Fruit fly (Drosophila melanogaster) whole organism, embryonic: Measurements from ENCODE around the gene CG12035.

ENCODE experiments used
- Antp ChIP-seq: fragments of 200-800 bp; sonication (Bioruptor generic); optimal IDR thresholded peaks from 3 replicates; lab custom pipeline; 2016; ENCODE audit warnings: missing biosample characterization, missing genetic modification characterization
- Bgb ChIP-seq: fragments of 200-800 bp; sonication (Bioruptor generic); IDR thresholded peaks from 2 replicates; pipeline ENCODE4 v1.3.6; 2022; ENCODE audit warnings: missing biosample characterization, missing genetic modification characterization; ENCODE audit not compliant: partially characterized antibody
- CG10267 ChIP-seq: fragments of 200-800 bp; sonication (Bioruptor generic); optimal IDR thresholded peaks from 2 replicates; lab custom pipeline; 2018; ENCODE audit warnings: missing biosample characterization, mild to moderate bottlenecking, missing genetic modification characterization, moderate library complexity
- CG10274 ChIP-seq: fragments of 200-800 bp; sonication (Bioruptor generic); optimal IDR thresholded peaks from 3 replicates; lab custom pipeline; 2017; ENCODE audit warnings: missing biosample characterization, mild to moderate bottlenecking, missing genetic modification characterization
- CG10431 ChIP-seq: fragments of 200-800 bp; sonication (Bioruptor generic); optimal IDR thresholded peaks from 3 replicates; lab custom pipeline; 2018; ENCODE audit warnings: missing biosample characterization, mild to moderate bottlenecking, missing genetic modification characterization
- CG10462 ChIP-seq: fragments of 200-800 bp; sonication (Bioruptor generic); optimal IDR thresholded peaks from 2 replicates; lab custom pipeline; 2016; ENCODE audit warnings: missing biosample characterization, missing genetic modification characterization
- CG11398 ChIP-seq: fragments of 200-800 bp; sonication (Bioruptor generic); optimal IDR thresholded peaks from 2 replicates; lab custom pipeline; 2016; ENCODE audit warnings: missing biosample characterization, missing genetic modification characterization
- CG11504 ChIP-seq: fragments of 200-800 bp; sonication (Bioruptor generic); optimal IDR thresholded peaks from 3 replicates; lab custom pipeline; 2019; ENCODE audit warnings: missing biosample characterization, mild to moderate bottlenecking, missing genetic modification characterization, moderate library complexity
- CG11560 ChIP-seq: fragments of 200-800 bp; sonication (Bioruptor generic); IDR thresholded peaks from 3 replicates; pipeline ENCODE4 v1.3.6; 2022; ENCODE audit warnings: missing biosample characterization, missing genetic modification characterization
- CG13287 ChIP-seq: fragments of 200-800 bp; sonication (Bioruptor generic); IDR thresholded peaks from 2 replicates; pipeline ENCODE4 v1.3.6; 2022; ENCODE audit warnings: missing biosample characterization, missing genetic modification characterization; ENCODE audit not compliant: partially characterized antibody
- CG15514 ChIP-seq: fragments of 200-800 bp; sonication (Bioruptor generic); optimal IDR thresholded peaks from 3 replicates; lab custom pipeline; 2017; ENCODE audit warnings: missing biosample characterization, missing genetic modification characterization, mild to moderate bottlenecking, moderate library complexity, missing genetic modification reagents
- CG1603 ChIP-seq: fragments of 200-800 bp; sonication (Bioruptor generic); optimal IDR thresholded peaks from 2 replicates; lab custom pipeline; 2019; ENCODE audit warnings: missing biosample characterization, mild to moderate bottlenecking, missing genetic modification characterization, moderate library complexity
- CG16813 ChIP-seq: fragments of 200-800 bp; sonication (Bioruptor generic); IDR thresholded peaks from 3 replicates; pipeline ENCODE4 v1.3.6; 2022; ENCODE audit warnings: missing biosample characterization, missing genetic modification characterization; ENCODE audit not compliant: partially characterized antibody
- CG16815 ChIP-seq: fragments of 200-800 bp; sonication (Bioruptor generic); optimal IDR thresholded peaks from 3 replicates; lab custom pipeline; 2017; ENCODE audit warnings: missing biosample characterization, mild to moderate bottlenecking, missing genetic modification characterization
- CG17361 ChIP-seq: fragments of 200-800 bp; sonication (Bioruptor generic); IDR thresholded peaks from 3 replicates; pipeline ENCODE4 v1.3.6; 2022; ENCODE audit warnings: missing biosample characterization, missing genetic modification characterization
- CG17829 ChIP-seq: fragments of 200-800 bp; optimal IDR thresholded peaks from 2 replicates; lab custom pipeline; 2019; ENCODE audit warnings: missing biosample characterization, mild to moderate bottlenecking, missing genetic modification characterization, moderate library complexity
- CG18011 ChIP-seq: fragments of 200-800 bp; sonication (Bioruptor generic); optimal IDR thresholded peaks from 2 replicates; lab custom pipeline; 2017; ENCODE audit warnings: missing biosample characterization, missing genetic modification characterization, mild to moderate bottlenecking, moderate library complexity, missing genotype
- CG1832 ChIP-seq: fragments of 200-800 bp; sonication (Bioruptor generic); optimal IDR thresholded peaks from 2 replicates; lab custom pipeline; 2017; ENCODE audit warnings: missing biosample characterization, mild to moderate bottlenecking, missing genetic modification characterization, inconsistent platforms
- CG32772 ChIP-seq: fragments of 200-800 bp; sonication (Bioruptor generic); IDR thresholded peaks from 2 replicates; pipeline ENCODE4 v1.3.6; 2022; ENCODE audit warnings: missing biosample characterization, missing genetic modification characterization
- CG3838 ChIP-seq: fragments of 200-800 bp; sonication (Bioruptor generic); optimal IDR thresholded peaks from 3 replicates; lab custom pipeline; 2016; ENCODE audit warnings: missing biosample characterization, missing genetic modification characterization
- CG4282 ChIP-seq: fragments of 200-800 bp; sonication (Bioruptor generic); optimal IDR thresholded peaks from 2 replicates; lab custom pipeline; 2016; ENCODE audit warnings: missing biosample characterization, missing genetic modification characterization
- CG4424 ChIP-seq: fragments of 200-800 bp; sonication (Bioruptor generic); optimal IDR thresholded peaks from 3 replicates; lab custom pipeline; 2016; ENCODE audit warnings: missing biosample characterization, missing genetic modification characterization
- CG6791 ChIP-seq: fragments of 200-800 bp; sonication (Bioruptor generic); IDR thresholded peaks from 3 replicates; pipeline ENCODE4 v1.3.6; 2022; ENCODE audit warnings: missing biosample characterization, missing genetic modification characterization; ENCODE audit not compliant: partially characterized antibody
- CG7839 ChIP-seq: fragments of 200-800 bp; sonication (Bioruptor generic); optimal IDR thresholded peaks from 3 replicates; lab custom pipeline; 2018; ENCODE audit warnings: missing biosample characterization, mild to moderate bottlenecking, missing genetic modification characterization, moderate library complexity
- CG9932 ChIP-seq: fragments of 200-800 bp; sonication (Bioruptor generic); IDR thresholded peaks from 2 replicates; pipeline ENCODE4 v1.3.6; 2022; ENCODE audit warnings: missing biosample characterization, missing genetic modification characterization
- CTCF ChIP-seq: fragments of 200-800 bp; sonication (Bioruptor generic); optimal IDR thresholded peaks from 2 replicates; lab custom pipeline; 2017; ENCODE audit warnings: missing biosample characterization, mild to moderate bottlenecking, missing genetic modification characterization, moderate library complexity
- Fer3 ChIP-seq: fragments of 200-800 bp; sonication (Bioruptor generic); optimal IDR thresholded peaks from 2 replicates; lab custom pipeline; 2018; ENCODE audit warnings: missing biosample characterization, mild to moderate bottlenecking, missing genetic modification characterization, moderate library complexity
- Gug ChIP-seq: fragments of 200-800 bp; sonication (Bioruptor generic); IDR thresholded peaks from 4 replicates; pipeline ENCODE4 v1.3.6; 2022; ENCODE audit warnings: missing biosample characterization, missing genetic modification characterization
- H15 ChIP-seq: fragments of 200-800 bp; sonication (Bioruptor generic); IDR thresholded peaks from 3 replicates; pipeline ENCODE4 v1.3.6; 2022; ENCODE audit warnings: missing biosample characterization, missing genetic modification characterization
- HLHmδ ChIP-seq: fragments of 200-800 bp; sonication (Bioruptor generic); optimal IDR thresholded peaks from 2 replicates; lab custom pipeline; 2018; ENCODE audit warnings: missing biosample characterization, mild to moderate bottlenecking, missing genetic modification characterization, moderate library complexity
- Nf-YA ChIP-seq: fragments of 200-800 bp; sonication (Bioruptor generic); IDR thresholded peaks from 2 replicates; pipeline ENCODE4 v1.3.6; 2022; ENCODE audit warnings: missing biosample characterization, missing genetic modification characterization
- Opbp ChIP-seq: fragments of 200-800 bp; sonication (Bioruptor generic); IDR thresholded peaks from 3 replicates; pipeline ENCODE4 v1.3.6; 2022; ENCODE audit warnings: missing biosample characterization, missing genetic modification characterization; ENCODE audit not compliant: partially characterized antibody
- Taf1 ChIP-seq: fragments of 200-800 bp; sonication (Bioruptor generic); IDR thresholded peaks from 2 replicates; pipeline ENCODE4 v1.3.6; 2022; ENCODE audit warnings: missing biosample characterization, missing genetic modification characterization
- Xrp1 ChIP-seq: fragments of 200-800 bp; sonication (Bioruptor generic); IDR thresholded peaks from 2 replicates; pipeline ENCODE4 v1.3.6; 2022; ENCODE audit warnings: missing biosample characterization, missing genetic modification characterization
- ash1 ChIP-seq: fragments of 200-800 bp; sonication (Bioruptor generic); optimal IDR thresholded peaks from 2 replicates; lab custom pipeline; 2018; ENCODE audit warnings: missing biosample characterization, mild to moderate bottlenecking, missing genetic modification characterization
- bowl ChIP-seq: fragments of 200-800 bp; sonication (Bioruptor generic); IDR thresholded peaks from 2 replicates; pipeline ENCODE4 v1.3.6; 2022; ENCODE audit warnings: missing biosample characterization, missing genetic modification characterization
- cas ChIP-seq: fragments of 200-800 bp; sonication (Bioruptor generic); IDR thresholded peaks from 2 replicates; pipeline ENCODE4 v1.3.6; 2022; ENCODE audit warnings: missing biosample characterization, missing genetic modification characterization
- danr ChIP-seq: fragments of 200-800 bp; sonication (Bioruptor generic); IDR thresholded peaks from 2 replicates; pipeline ENCODE4 v1.3.6; 2022; ENCODE audit warnings: missing biosample characterization, missing genetic modification characterization
- en ChIP-seq: fragments of 200-800 bp; sonication (Bioruptor generic); optimal IDR thresholded peaks from 2 replicates; lab custom pipeline; 2016; ENCODE audit warnings: missing biosample characterization, missing genetic modification characterization
- ham ChIP-seq: fragments of 200-800 bp; sonication (Bioruptor generic); IDR thresholded peaks from 2 replicates; pipeline ENCODE4 v1.3.6; 2022; ENCODE audit warnings: missing biosample characterization, missing genetic modification characterization
- hkb ChIP-seq, 2 experiments: fragments of 200-800 bp in 1 of 2; fragments of >200 bp in 1 of 2; sonication (Bioruptor generic) in 1 of 2; IDR thresholded peaks in 1 of 2; optimal IDR thresholded peaks in 1 of 2; 2 replicates each; pipeline versions ENCODE4 v1.3.6 to Lab custom; 2017 to 2022; ENCODE audit warnings: missing biosample characterization in 1 of 2, missing genetic modification characterization in 1 of 2
- kay ChIP-seq: fragments of 200-800 bp; sonication (Bioruptor generic); optimal IDR thresholded peaks from 2 replicates; lab custom pipeline; 2016; ENCODE audit warnings: missing biosample characterization, missing genetic modification characterization
- lbe ChIP-seq: fragments of 200-800 bp; sonication (Bioruptor generic); optimal IDR thresholded peaks from 2 replicates; lab custom pipeline; 2016; ENCODE audit warnings: missing biosample characterization, mild to moderate bottlenecking, missing genetic modification characterization
- lov ChIP-seq, 2 experiments: fragments of 200-800 bp in 1 of 2; fragments of >200 bp in 1 of 2; sonication (Bioruptor generic) in 1 of 2; IDR thresholded peaks in 1 of 2; optimal IDR thresholded peaks in 1 of 2; 2 replicates in 1 of 2; 3 replicates in 1 of 2; pipeline versions ENCODE4 v1.3.6 to Lab custom; 2017 to 2022; ENCODE audit warnings: missing biosample characterization in 1 of 2, missing genetic modification characterization in 1 of 2
- phol ChIP-seq: fragments of 200-800 bp; sonication (Bioruptor generic); optimal IDR thresholded peaks from 3 replicates; lab custom pipeline; 2018; ENCODE audit warnings: missing biosample characterization, mild to moderate bottlenecking, missing genetic modification characterization, moderate library complexity
- run ChIP-seq: fragments of 200-800 bp; sonication (Bioruptor generic); optimal IDR thresholded peaks from 3 replicates; lab custom pipeline; 2018; ENCODE audit warnings: missing biosample characterization, mild to moderate bottlenecking, missing genetic modification characterization
- slou ChIP-seq: fragments of 200-800 bp; sonication (Bioruptor generic); optimal IDR thresholded peaks from 3 replicates; lab custom pipeline; 2016; ENCODE audit warnings: missing biosample characterization, missing genetic modification characterization
- toy ChIP-seq: fragments of 200-800 bp; sonication (Bioruptor generic); IDR thresholded peaks from 2 replicates; pipeline ENCODE4 v1.3.6; 2022; ENCODE audit warnings: missing biosample characterization, missing genetic modification characterization
- twi ChIP-seq: fragments of 200-800 bp; optimal IDR thresholded peaks from 2 replicates; lab custom pipeline; 2019; ENCODE audit warnings: missing biosample characterization, mild to moderate bottlenecking, missing genetic modification characterization, moderate library complexity
- unc-4 ChIP-seq: fragments of 200-800 bp; sonication (Bioruptor generic); IDR thresholded peaks from 2 replicates; pipeline ENCODE4 v1.3.6; 2022; ENCODE audit warnings: missing biosample characterization, missing genetic modification characterization; ENCODE audit not compliant: partially characterized antibody
- zfh2 ChIP-seq: fragments of 200-800 bp; sonication (Bioruptor generic); optimal IDR thresholded peaks from 2 replicates; lab custom pipeline; 2016; ENCODE audit warnings: missing biosample characterization, missing genetic modification characterization

CG12035 gene

DNA sequence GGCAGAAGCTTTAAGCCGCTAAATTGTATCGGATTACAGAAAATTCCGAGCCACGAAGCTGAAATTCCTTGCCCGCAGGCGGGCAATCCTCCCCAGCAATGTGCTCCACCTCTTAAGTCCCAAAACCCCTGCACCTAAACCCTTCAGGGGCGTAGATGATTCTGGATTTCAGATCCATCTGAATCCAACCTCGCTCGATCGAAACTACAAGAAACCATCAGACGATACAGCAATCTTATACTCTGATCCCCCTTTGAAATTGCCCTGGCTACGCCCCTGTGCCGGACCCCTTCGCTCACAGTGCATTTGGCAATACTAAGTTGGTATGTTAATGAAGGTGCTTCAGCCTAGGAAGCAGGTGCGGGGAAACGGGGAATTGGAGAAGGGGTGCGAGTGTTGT is 41.1 kb upstream of the CG12035 start (continued):
- no peak for TF ChIP-seq hkb (optimal IDR thresholded peaks at IDR 0.05; lab: Kevin White, UChicago)
- TF ChIP-seq hkb (GFP tag; IDR thresholded peaks at IDR 0.05; lab: Robert Waterston, UW), result 0 out of 2 replicates have a peak, but pooled peaks have one; percentile 22
- TF ChIP-seq Opbp (GFP tag; lab: Robert Waterston, UW), result no peak
- no peak for TF ChIP-seq CG17361 (GFP tag; lab: Robert Waterston, UW)
- TF ChIP-seq CG16813 (GFP tag; lab: Robert Waterston, UW), result no peak
- TF ChIP-seq Taf1, result no peak
- TF ChIP-seq en (GFP tag; lab: Kevin White, UChicago), result no peak
- TF ChIP-seq CG18011 (GFP tag; lab: Kevin White, UChicago), result no peak
- TF ChIP-seq Fer3 (tag; lab: Kevin White, UChicago), result no peak
- 0 out of 2 replicates have a peak, but pooled peaks have one; percentile 27 for TF ChIP-seq CG9932 (GFP tag; lab: Robert Waterston, UW)
- TF ChIP-seq CG4424 (GFP tag; lab: Kevin White, UChicago), result no peak
- no peak for TF ChIP-seq lbe
- TF ChIP-seq ham (GFP tag; lab: Robert Waterston, UW), result no peak
- TF ChIP-seq CG1832 (GFP tag; lab: Kevin White, UChicago), result no peak
- TF ChIP-seq CG10462 (GFP tag; lab: Kevin White, UChicago), result no peak
- TF ChIP-seq CG10267, result no peak
- no peak for TF ChIP-seq unc-4 (GFP tag; lab: Robert Waterston, UW)
- no peak for TF ChIP-seq danr (GFP tag; lab: Robert Waterston, UW)
- no peak for TF ChIP-seq HLHmδ (GFP tag; lab: Kevin White, UChicago)
- TF ChIP-seq CG11504 (tag; lab: Kevin White, UChicago), result no peak
- no peak for TF ChIP-seq CG3838 (GFP tag; lab: Kevin White, UChicago)
- TF ChIP-seq CG17829 (tag; lab: Kevin White, UChicago), result no peak
- no peak for TF ChIP-seq kay (GFP tag; lab: Kevin White, UChicago)
- no peak for TF ChIP-seq CG10274 (GFP tag; lab: Kevin White, UChicago)
- no peak for TF ChIP-seq toy (GFP tag; lab: Robert Waterston, UW)
- no peak for TF ChIP-seq CG6791
- no peak for TF ChIP-seq Bgb (GFP tag; lab: Robert Waterston, UW)
- TF ChIP-seq CG16815 (GFP tag; lab: Kevin White, UChicago), result no peak
- no peak for TF ChIP-seq CG1603 (tag; lab: Kevin White, UChicago)
- no peak for TF ChIP-seq Antp (GFP tag; lab: Kevin White, UChicago)
- no peak for TF ChIP-seq CG15514 (GFP tag; lab: Kevin White, UChicago)
- TF ChIP-seq slou (GFP tag; lab: Kevin White, UChicago), result no peak
- no peak for TF ChIP-seq zfh2
- TF ChIP-seq CG11560, result no peak
- no peak for TF ChIP-seq CG4282
- 0 out of 3 replicates have a peak, but pooled peaks have one; percentile 26 for TF ChIP-seq H15 (GFP tag; lab: Robert Waterston, UW)
- no peak for TF ChIP-seq bowl (GFP tag; lab: Robert Waterston, UW)
- TF ChIP-seq lov (optimal IDR thresholded peaks at IDR 0.05; lab: Kevin White, UChicago), result no peak
- TF ChIP-seq lov (GFP tag; IDR thresholded peaks at IDR 0.05; lab: Robert Waterston, UW), result no peak
- TF ChIP-seq CG7839, result no peak
- no peak for TF ChIP-seq CTCF (GFP tag; lab: Kevin White, UChicago)
- no peak for TF ChIP-seq CG32772 (GFP tag; lab: Robert Waterston, UW)
- TF ChIP-seq Gug (GFP tag; lab: Robert Waterston, UW), result no peak
- TF ChIP-seq CG10431 (GFP tag; lab: Kevin White, UChicago), result no peak
- no peak for TF ChIP-seq CG11398 (GFP tag; lab: Kevin White, UChicago)
- TF ChIP-seq cas (GFP tag; lab: Robert Waterston, UW), result no peak
- TF ChIP-seq phol (tag; lab: Kevin White, UChicago), result no peak
- no peak for TF ChIP-seq Nf-YA
- TF ChIP-seq twi, result no peak
- no peak for TF ChIP-seq run (tag; lab: Kevin White, UChicago)
- TF ChIP-seq ash1, result no peak
- no peak for TF ChIP-seq Xrp1 (GFP tag; lab: Robert Waterston, UW)
- TF ChIP-seq CG13287, result no peak
